Fruit fly (Drosophila melanogaster) whole organism, prepupa: ENCODE measurements around the gene BTBD9.
A peak's percentile ranks its signal among the peaks of the same experiment; 100 is the strongest.

Experiments
- Blimp-1 ChIP-seq: fragments of 200-800 bp; sonication (Bioruptor generic); optimal IDR thresholded peaks from 3 replicates; lab custom pipeline; 2017; ENCODE audit warnings: missing biosample characterization, missing genetic modification characterization, mild to moderate bottlenecking, moderate library complexity, missing genetic modification reagents
- CG10631 ChIP-seq: fragments of 200-800 bp; sonication (Bioruptor generic); optimal IDR thresholded peaks from 2 replicates; lab custom pipeline; 2016; ENCODE audit warnings: missing biosample characterization, missing genetic modification characterization
- CG11762 ChIP-seq: fragments of 200-800 bp; sonication (Bioruptor generic); optimal IDR thresholded peaks from 3 replicates; lab custom pipeline; 2016; ENCODE audit warnings: missing biosample characterization, missing genetic modification characterization; ENCODE audit not compliant: insufficient read depth
- CG11902 ChIP-seq: fragments of 200-800 bp; sonication (Bioruptor generic); optimal IDR thresholded peaks from 3 replicates; lab custom pipeline; 2016; ENCODE audit warnings: missing biosample characterization, missing genetic modification characterization
- CG15336 ChIP-seq: fragments of 200-800 bp; sonication (Bioruptor generic); IDR thresholded peaks from 2 replicates; pipeline ENCODE4 v1.3.6; 2022; ENCODE audit warnings: missing biosample characterization, missing genetic modification characterization
- CG1621 ChIP-seq: fragments of 200-800 bp; sonication (Bioruptor generic); optimal IDR thresholded peaks from 3 replicates; lab custom pipeline; 2018; ENCODE audit warnings: missing biosample characterization, mild to moderate bottlenecking, missing genetic modification characterization
- CG16779 ChIP-seq: fragments of 200-800 bp; sonication (Bioruptor generic); optimal IDR thresholded peaks from 3 replicates; lab custom pipeline; 2017; ENCODE audit warnings: missing biosample characterization, mild to moderate bottlenecking, missing genetic modification characterization
- CG3032 ChIP-seq: fragments of 200-800 bp; optimal IDR thresholded peaks from 2 replicates; lab custom pipeline; 2019; ENCODE audit warnings: missing biosample characterization, mild to moderate bottlenecking, missing genetic modification characterization, moderate library complexity
- CG32006 ChIP-seq: fragments of 200-800 bp; sonication (Bioruptor generic); optimal IDR thresholded peaks from 3 replicates; lab custom pipeline; 2017; ENCODE audit warnings: missing biosample characterization, mild to moderate bottlenecking, missing genetic modification characterization
- CG6163 ChIP-seq: fragments of 200-800 bp; sonication (Bioruptor generic); IDR thresholded peaks from 3 replicates; pipeline ENCODE4 v1.3.6; 2022; ENCODE audit warnings: missing biosample characterization, missing genetic modification characterization
- CG6276 ChIP-seq: fragments of 200-800 bp; sonication (Bioruptor generic); optimal IDR thresholded peaks from 2 replicates; lab custom pipeline; 2017; ENCODE audit warnings: missing biosample characterization, mild to moderate bottlenecking, missing genetic modification characterization
- CG6808 ChIP-seq: fragments of 200-800 bp; sonication (Bioruptor generic); optimal IDR thresholded peaks from 3 replicates; lab custom pipeline; 2017; ENCODE audit warnings: missing biosample characterization, missing genetic modification characterization, mild to moderate bottlenecking, moderate library complexity, missing genetic modification reagents
- CG6854 ChIP-seq: fragments of 200-800 bp; sonication (Bioruptor generic); optimal IDR thresholded peaks from 2 replicates; lab custom pipeline; 2017; ENCODE audit warnings: missing biosample characterization, mild to moderate bottlenecking, missing genetic modification characterization
- CG8119 ChIP-seq: fragments of 200-800 bp; sonication (Bioruptor generic); IDR thresholded peaks from 3 replicates; pipeline ENCODE4 v1.3.6; 2022; ENCODE audit warnings: missing biosample characterization, missing genetic modification characterization
- CG8319 ChIP-seq: fragments of 200-800 bp; sonication (Bioruptor generic); optimal IDR thresholded peaks from 3 replicates; lab custom pipeline; 2016; ENCODE audit warnings: missing biosample characterization, missing genetic modification characterization
- CG8632 ChIP-seq: fragments of 200-800 bp; sonication (Bioruptor generic); optimal IDR thresholded peaks from 3 replicates; lab custom pipeline; 2016; ENCODE audit warnings: missing biosample characterization, missing genetic modification characterization
- Eip75B ChIP-seq: fragments of 200-800 bp; sonication (Bioruptor generic); optimal IDR thresholded peaks from 3 replicates; lab custom pipeline; 2016; ENCODE audit warnings: missing biosample characterization, missing genetic modification characterization
- Eip78C ChIP-seq: fragments of 200-800 bp; sonication (Bioruptor generic); peaks from one replicate; lab custom pipeline; 2016; ENCODE audit warnings: missing biosample characterization, missing genetic modification characterization
- Ets21C ChIP-seq: fragments of 200-800 bp; sonication (Bioruptor generic); optimal IDR thresholded peaks from 3 replicates; lab custom pipeline; 2016; ENCODE audit warnings: missing biosample characterization, missing genetic modification characterization
- Hr38 ChIP-seq: sonication (Bioruptor generic); optimal IDR thresholded peaks from 2 replicates; lab custom pipeline; 2016; ENCODE audit warnings: missing biosample characterization, missing genetic modification characterization
- Hr39 ChIP-seq: fragments of 200-800 bp; sonication (Bioruptor generic); optimal IDR thresholded peaks from 2 replicates; lab custom pipeline; 2016; ENCODE audit warnings: missing biosample characterization, missing genetic modification characterization
- Hr4 ChIP-seq: fragments of 200-800 bp; sonication (Bioruptor generic); optimal IDR thresholded peaks from 3 replicates; lab custom pipeline; 2016; ENCODE audit warnings: missing biosample characterization, missing genetic modification characterization
- Lpt ChIP-seq: fragments of 200-800 bp; sonication (Bioruptor generic); optimal IDR thresholded peaks from 3 replicates; lab custom pipeline; 2016; ENCODE audit warnings: missing biosample characterization, missing genetic modification characterization
- Met ChIP-seq: fragments of 200-800 bp; sonication (Bioruptor generic); optimal IDR thresholded peaks from 3 replicates; lab custom pipeline; 2016; ENCODE audit warnings: missing biosample characterization, missing genetic modification characterization
- OdsH ChIP-seq: fragments of 200-800 bp; sonication (Bioruptor generic); optimal IDR thresholded peaks from 3 replicates; lab custom pipeline; 2016; ENCODE audit warnings: missing biosample characterization, missing genetic modification characterization
- Smox ChIP-seq: fragments of 200-800 bp; sonication (Bioruptor generic); optimal IDR thresholded peaks from 3 replicates; lab custom pipeline; 2016; ENCODE audit warnings: missing biosample characterization, missing genetic modification characterization
- Sox14 ChIP-seq: fragments of 200-800 bp; sonication (Bioruptor generic); optimal IDR thresholded peaks from 3 replicates; lab custom pipeline; 2016; ENCODE audit warnings: missing biosample characterization, missing genetic modification characterization
- Sox15 ChIP-seq: fragments of 200-800 bp; sonication (Bioruptor generic); optimal IDR thresholded peaks from 3 replicates; lab custom pipeline; 2016; ENCODE audit warnings: missing biosample characterization, missing genetic modification characterization
- achi ChIP-seq: fragments of 200-800 bp; sonication (Bioruptor generic); optimal IDR thresholded peaks from 3 replicates; lab custom pipeline; 2016; ENCODE audit warnings: missing biosample characterization, missing genetic modification characterization
- acj6 ChIP-seq: fragments of 200-800 bp; sonication (Bioruptor generic); optimal IDR thresholded peaks from 3 replicates; lab custom pipeline; 2016; ENCODE audit warnings: missing biosample characterization, missing genetic modification characterization
- dac ChIP-seq: fragments of 200-800 bp; sonication (Bioruptor generic); optimal IDR thresholded peaks from 2 replicates; lab custom pipeline; 2017; ENCODE audit warnings: missing biosample characterization, mild to moderate bottlenecking, missing genetic modification characterization
- dsx ChIP-seq: fragments of 200-800 bp; optimal IDR thresholded peaks from 3 replicates; lab custom pipeline; 2019; ENCODE audit warnings: missing biosample characterization, mild to moderate bottlenecking, missing genetic modification characterization, moderate library complexity; ENCODE audit not compliant: poor library complexity, severe bottlenecking
- fd59A ChIP-seq: fragments of 200-800 bp; sonication (Bioruptor generic); optimal IDR thresholded peaks from 2 replicates; lab custom pipeline; 2017; ENCODE audit warnings: missing biosample characterization, mild to moderate bottlenecking, missing genetic modification characterization, missing genetic modification reagents
- fkh ChIP-seq: fragments of 200-800 bp; sonication (Bioruptor generic); optimal IDR thresholded peaks from 3 replicates; lab custom pipeline; 2017; ENCODE audit warnings: missing biosample characterization, mild to moderate bottlenecking, missing genetic modification characterization, moderate library complexity
- lz ChIP-seq: fragments of 200-800 bp; sonication (Bioruptor generic); optimal IDR thresholded peaks from 3 replicates; lab custom pipeline; 2016; ENCODE audit warnings: missing biosample characterization, missing genetic modification characterization
- net ChIP-seq: fragments of 200-800 bp; sonication (Bioruptor generic); optimal IDR thresholded peaks from 3 replicates; lab custom pipeline; 2016; ENCODE audit warnings: missing biosample characterization, missing genetic modification characterization
- pdm3 ChIP-seq: fragments of 200-800 bp; sonication (Bioruptor generic); optimal IDR thresholded peaks from 3 replicates; lab custom pipeline; 2016; ENCODE audit warnings: missing biosample characterization, missing genetic modification characterization
- ss ChIP-seq, 2 experiments: fragments of 200-800 bp; sonication (Bioruptor generic); optimal IDR thresholded peaks; 2 replicates in 1 of 2; 3 replicates in 1 of 2; lab custom pipeline; 2017 to 2018; ENCODE audit warnings: mild to moderate bottlenecking in 2 of 2, missing biosample characterization in 2 of 2, missing genetic modification characterization in 2 of 2, moderate library complexity in 1 of 2
- svp ChIP-seq: fragments of 200-800 bp; sonication (Bioruptor generic); peaks from one replicate; lab custom pipeline; 2016; ENCODE audit warnings: missing biosample characterization, missing genetic modification characterization
- vri ChIP-seq: fragments of 200-800 bp; sonication (Bioruptor generic); optimal IDR thresholded peaks from 3 replicates; lab custom pipeline; 2016; ENCODE audit warnings: missing biosample characterization, mild to moderate bottlenecking, missing genetic modification characterization

Gene BTBD9

DNA sequence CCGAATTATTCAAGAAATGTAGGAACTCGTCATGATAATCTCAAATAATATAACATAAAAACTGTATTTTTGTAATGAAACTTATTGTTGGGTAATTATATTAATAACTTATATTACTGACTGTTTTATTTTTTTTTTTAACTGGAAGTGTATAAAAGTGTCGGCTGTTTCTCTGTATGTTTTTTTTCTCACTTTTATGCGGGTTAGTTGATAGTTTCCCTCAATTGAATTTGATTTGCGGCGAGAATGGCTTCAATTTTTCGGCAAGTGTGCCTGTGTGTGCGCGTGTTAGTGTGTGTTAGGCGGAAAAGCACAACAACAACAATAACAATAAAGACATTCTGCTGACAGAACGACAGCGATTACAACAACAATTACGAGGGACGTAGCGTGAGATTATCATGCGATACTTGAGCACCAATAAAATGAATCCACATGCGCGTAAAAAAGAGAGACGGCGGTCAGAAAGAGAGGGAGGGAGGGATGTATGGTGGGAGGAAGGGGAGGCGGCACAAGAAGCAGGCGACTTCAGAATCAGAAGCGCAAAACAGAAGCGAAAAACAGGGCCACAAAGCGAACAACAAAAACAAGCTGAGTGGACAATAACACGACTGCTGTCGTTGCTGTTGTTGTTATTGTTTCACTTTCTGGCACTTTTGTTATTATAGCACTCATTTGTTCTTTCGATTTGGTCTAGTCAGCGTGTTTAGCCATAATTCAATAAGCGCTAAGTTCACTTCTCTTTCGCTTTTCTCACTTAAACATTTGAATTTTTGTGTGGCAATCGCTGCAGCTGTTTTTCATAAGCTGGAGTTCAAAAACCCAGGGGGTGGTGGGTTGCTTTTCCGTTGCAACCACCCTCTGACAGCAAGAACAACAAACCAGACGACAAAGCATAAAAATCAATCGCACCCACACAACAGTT is 5.1 kb upstream of the BTBD9 start:
- no peak for TF ChIP-seq CG32006 (GFP tag; lab: Kevin White, UChicago)
- peak; percentile 42 for TF ChIP-seq vri (GFP tag; lab: Kevin White, UChicago)
- TF ChIP-seq pdm3 (GFP tag; lab: Kevin White, UChicago): no peak
- peak; percentile 48 for TF ChIP-seq Sox14 (GFP tag; lab: Kevin White, UChicago)
- peak; percentile 69 for TF ChIP-seq Eip78C (GFP tag; lab: Kevin White, UChicago)
- TF ChIP-seq Eip75B (GFP tag; lab: Kevin White, UChicago): peak; percentile 23
- TF ChIP-seq acj6: no peak
- TF ChIP-seq dac (GFP tag; lab: Kevin White, UChicago): no peak
- peak; percentile 29 for TF ChIP-seq CG6276 (GFP tag; lab: Kevin White, UChicago)
- TF ChIP-seq achi: no peak
- no peak for TF ChIP-seq CG6854 (GFP tag; lab: Kevin White, UChicago)
- TF ChIP-seq dsx (GFP tag; lab: Kevin White, UChicago): peak; percentile 16
- TF ChIP-seq ss (GFP tag; optimal IDR thresholded peaks at IDR 0.05; lab: Kevin White, UChicago): peak; percentile 25 to 55
- no peak for TF ChIP-seq Ets21C (GFP tag; lab: Kevin White, UChicago)
- TF ChIP-seq svp (GFP tag; lab: Kevin White, UChicago): peak; percentile 67
- peak; percentile 48; the same call in 1 of the 3 replicates for TF ChIP-seq CG6163 (GFP tag; lab: Robert Waterston, UW)
- peak; percentile 22 for TF ChIP-seq Met (GFP tag; lab: Kevin White, UChicago)
- peak; percentile 21 for TF ChIP-seq CG16779 (tag; lab: Kevin White, UChicago)

DNA sequence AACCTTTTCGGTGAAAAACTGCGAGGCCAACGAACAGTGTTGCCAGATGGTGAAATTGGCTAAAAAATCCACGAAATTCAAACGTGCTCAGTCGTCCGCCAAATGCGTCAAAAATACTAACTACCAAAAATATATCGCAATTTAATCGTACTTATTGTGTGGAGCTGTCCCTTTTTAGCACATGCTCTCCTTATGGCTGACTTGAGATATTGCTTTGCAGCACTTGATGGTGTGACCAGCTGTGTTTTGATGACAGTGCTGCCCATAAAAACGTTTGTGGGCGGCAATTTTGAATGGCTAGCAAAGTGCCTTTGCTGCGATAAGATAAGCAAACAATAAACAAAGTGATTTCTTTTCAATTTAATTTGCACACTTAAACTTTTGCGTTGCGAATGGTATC is 4.1 kb upstream of the BTBD9 start, which contains the start of gene Tango5:
Gene Tango5, minus strand, starts transcription at position 208 of the 400 bp plus-strand sequence.
- TF ChIP-seq svp (GFP tag; lab: Kevin White, UChicago): peak; percentile 54
- no peak for TF ChIP-seq OdsH (GFP tag; lab: Kevin White, UChicago)
- TF ChIP-seq CG3032 (tag; lab: Kevin White, UChicago): peak; percentile 3
- no peak for TF ChIP-seq Hr38
- peak; percentile 100 for TF ChIP-seq CG6808 (GFP tag; lab: Kevin White, UChicago)
- TF ChIP-seq CG11902 (GFP tag; lab: Kevin White, UChicago): no peak
- peak; percentile 3 for TF ChIP-seq Hr39 (GFP tag; lab: Kevin White, UChicago)
- peak; percentile 81 for TF ChIP-seq fkh (GFP tag; lab: Kevin White, UChicago)
- no peak for TF ChIP-seq Hr4 (GFP tag; lab: Kevin White, UChicago)
- TF ChIP-seq Sox14 (GFP tag; lab: Kevin White, UChicago): peak; percentile 55
- TF ChIP-seq Met (GFP tag; lab: Kevin White, UChicago): no peak
- TF ChIP-seq fd59A (GFP tag; lab: Kevin White, UChicago): no peak

DNA sequence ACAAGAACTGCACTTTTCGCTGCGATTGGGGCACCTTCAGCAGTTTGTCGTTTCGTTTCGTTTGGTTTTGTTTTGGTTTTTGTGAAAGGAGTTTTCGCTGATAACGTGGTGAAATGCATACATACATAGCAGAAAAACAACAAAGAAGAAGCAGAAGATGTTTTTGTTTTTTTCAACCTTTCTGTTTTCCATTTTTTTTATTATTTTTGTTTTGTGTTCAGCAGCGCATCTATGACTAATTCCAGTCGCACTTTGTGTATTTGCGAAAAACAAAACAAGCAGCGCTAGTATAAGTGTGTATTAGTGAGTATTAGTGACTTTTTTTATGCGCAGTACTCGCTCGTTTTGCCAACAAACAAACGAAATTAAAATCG is 1.4 kb upstream of the BTBD9 start:
- peak; percentile 75 for TF ChIP-seq CG6276 (GFP tag; lab: Kevin White, UChicago)
- no peak for TF ChIP-seq Sox15 (GFP tag; lab: Kevin White, UChicago)
- peak; percentile 25 for TF ChIP-seq Blimp-1 (GFP tag; lab: Kevin White, UChicago)
- TF ChIP-seq CG8319: no peak
- TF ChIP-seq CG8119: peak; percentile 59; the same call in 2 of the 3 replicates
- TF ChIP-seq, all 60 proteins: peak for 3

DNA sequence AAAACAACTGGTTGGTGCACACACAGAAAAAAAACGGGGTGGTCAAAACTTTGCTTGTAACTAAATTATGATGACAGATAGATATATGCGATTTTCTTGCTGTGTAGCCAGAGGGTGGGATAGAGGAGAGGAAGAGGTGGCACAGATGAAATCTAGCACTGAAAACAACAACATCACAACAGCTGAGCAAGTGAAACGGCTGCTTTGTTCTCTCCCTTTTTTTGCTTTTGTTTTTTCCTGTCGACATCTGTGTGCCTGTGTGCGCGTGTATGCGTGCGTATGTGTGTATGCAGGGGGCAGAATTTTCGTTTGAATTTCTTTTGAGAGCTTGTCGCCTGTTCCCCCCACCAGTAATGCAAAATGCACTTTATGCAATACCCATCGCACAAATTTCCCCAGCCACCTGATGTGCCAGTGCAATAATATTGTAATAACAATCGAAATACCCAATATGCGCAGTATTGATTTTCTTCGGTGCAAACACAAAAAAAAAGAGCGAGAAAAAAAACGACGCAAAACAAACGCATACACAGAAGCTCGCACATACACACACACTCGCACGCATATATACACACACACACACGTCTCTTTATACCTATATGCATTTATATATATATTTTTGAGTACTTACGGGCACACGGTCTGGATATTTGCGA is 859 bp upstream of the BTBD9 start:
- TF ChIP-seq Ets21C (GFP tag; lab: Kevin White, UChicago) (no peak), Smox (GFP tag; lab: Kevin White, UChicago) (peak; percentile 58), CG15336 (GFP tag; lab: Robert Waterston, UW) (peak; percentile 64), dsx (GFP tag; lab: Kevin White, UChicago) (peak; percentile 69), CG1621 (tag; lab: Kevin White, UChicago) (peak; percentile 54), OdsH (GFP tag; lab: Kevin White, UChicago) (peak; percentile 48), CG6854 (GFP tag; lab: Kevin White, UChicago) (no peak), Met (GFP tag; lab: Kevin White, UChicago) (peak; percentile 36), Lpt (peak; percentile 53), CG11762 (GFP tag; lab: Kevin White, UChicago) (peak; percentile 51), CG11902 (GFP tag; lab: Kevin White, UChicago) (no peak), Eip78C (GFP tag; lab: Kevin White, UChicago) (peak; percentile 83), Blimp-1 (GFP tag; lab: Kevin White, UChicago) (no peak), CG8632 (peak; percentile 52), acj6 (peak; percentile 44), dac (GFP tag; lab: Kevin White, UChicago) (peak; percentile 56), net (GFP tag; lab: Kevin White, UChicago) (peak; percentile 83), lz (GFP tag; lab: Kevin White, UChicago) (peak; percentile 68), CG10631 (GFP tag; lab: Kevin White, UChicago) (peak; percentile 70), Eip75B (GFP tag; lab: Kevin White, UChicago) (peak; percentile 71), Sox14 (GFP tag; lab: Kevin White, UChicago) (peak; percentile 83), vri (GFP tag; lab: Kevin White, UChicago) (no peak)
